Worm (Caenorhabditis elegans) whole organism, L1 larva: Measurements from ENCODE around the gene Y25C1A.14.

ENCODE experiments used
- ceh-8 ChIP-seq: fragments of 200-800 bp; sonication (Bioruptor generic); optimal IDR thresholded peaks from 2 replicates; lab custom pipeline; 2018; ENCODE audit warnings: mild to moderate bottlenecking, missing genetic modification characterization, moderate library complexity, missing compliant biosample characterization
- elt-3 ChIP-seq, 6 experiments: fragments of 150-350 bp in 1 of 6; sonication (generic microtip); optimal IDR thresholded peaks; 2 replicates each; lab custom pipeline; 2017 to 2018; ENCODE audit warnings: missing biosample characterization in 6 of 6, missing genetic modification characterization in 6 of 6, inconsistent platforms in 1 of 6
- nhr-77 ChIP-seq: fragments of 150-350 bp; optimal IDR thresholded peaks from 2 replicates; lab custom pipeline; 2014; ENCODE audit warnings: missing biosample characterization, missing genetic modification characterization

DNA sequence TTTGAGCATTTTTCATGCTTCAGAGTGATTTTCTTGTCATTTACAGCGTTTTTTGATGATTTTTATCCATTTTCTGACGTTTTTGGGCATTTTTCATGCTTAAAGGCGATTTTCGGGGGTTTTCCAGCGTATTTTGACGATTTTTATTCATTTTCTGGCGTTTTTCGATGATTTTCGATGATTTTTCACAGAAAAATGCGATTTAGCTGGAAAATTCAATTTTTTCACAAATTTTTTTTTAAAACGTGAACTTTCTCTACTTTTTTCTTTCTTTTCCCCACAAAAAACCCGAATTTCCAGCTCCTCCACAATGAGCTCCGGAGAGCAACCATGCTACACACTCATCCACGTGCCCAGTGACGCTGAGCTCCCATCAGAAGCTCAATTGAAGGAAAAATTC, 18.3 kb downstream of the Y25C1A.14 start, which contains the start of gene copb-1:
- TF ChIP-seq elt-3 (tag; optimal IDR thresholded peaks at IDR 0.05; lab: Kevin White, UChicago) (no peak), ceh-8 (GFP tag; lab: Kevin White, UChicago) (no peak), nhr-77 (tag; lab: Kevin White, UChicago) (no peak)
